Worm (Caenorhabditis elegans) whole organism, L2 larva: ENCODE data around the gene Y57G11C.5.
"Not testable (repeated sequence)": the region's sequence is repeated elsewhere in the genome, so short reads cannot be mapped to it uniquely, and the experiment has no call there.

Experiments used
- C34F6.9 ChIP-seq: fragments of 150-350 bp; optimal IDR thresholded peaks from 2 replicates; lab custom pipeline; 2014; ENCODE audit warnings: missing biosample characterization, missing genetic modification characterization
- nhr-77 ChIP-seq: fragments of 150-350 bp; optimal IDR thresholded peaks from 2 replicates; lab custom pipeline; 2014; ENCODE audit warnings: missing biosample characterization, missing genetic modification characterization

DNA sequence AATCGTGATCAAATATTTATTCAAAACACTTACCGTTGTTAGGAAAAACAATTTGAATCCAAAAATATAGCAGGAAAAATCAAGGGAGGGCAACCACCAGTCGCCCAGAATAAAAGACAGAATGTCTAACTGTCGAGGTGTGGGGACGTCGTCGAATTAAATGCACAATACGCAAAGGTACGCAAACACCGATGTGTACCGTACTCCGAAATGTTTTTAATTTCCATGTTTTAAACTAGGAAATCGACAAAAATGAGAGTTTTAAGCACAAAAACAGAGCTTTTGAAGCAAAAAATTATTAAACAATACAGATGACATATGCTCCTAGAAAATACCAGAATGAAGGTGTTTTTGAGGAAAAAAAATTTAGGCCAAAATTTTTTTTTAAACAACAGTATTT, 9.2 kb upstream of the Y57G11C.5 start, which contains the start of gene Y57G11C.51:
- not testable (repeated sequence) for TF ChIP-seq C34F6.9; nhr-77 (tag; lab: Kevin White, UChicago)
